Fruit fly (Drosophila melanogaster): ENCODE data around the gene CG43220.

Gene CG43220

DNA sequence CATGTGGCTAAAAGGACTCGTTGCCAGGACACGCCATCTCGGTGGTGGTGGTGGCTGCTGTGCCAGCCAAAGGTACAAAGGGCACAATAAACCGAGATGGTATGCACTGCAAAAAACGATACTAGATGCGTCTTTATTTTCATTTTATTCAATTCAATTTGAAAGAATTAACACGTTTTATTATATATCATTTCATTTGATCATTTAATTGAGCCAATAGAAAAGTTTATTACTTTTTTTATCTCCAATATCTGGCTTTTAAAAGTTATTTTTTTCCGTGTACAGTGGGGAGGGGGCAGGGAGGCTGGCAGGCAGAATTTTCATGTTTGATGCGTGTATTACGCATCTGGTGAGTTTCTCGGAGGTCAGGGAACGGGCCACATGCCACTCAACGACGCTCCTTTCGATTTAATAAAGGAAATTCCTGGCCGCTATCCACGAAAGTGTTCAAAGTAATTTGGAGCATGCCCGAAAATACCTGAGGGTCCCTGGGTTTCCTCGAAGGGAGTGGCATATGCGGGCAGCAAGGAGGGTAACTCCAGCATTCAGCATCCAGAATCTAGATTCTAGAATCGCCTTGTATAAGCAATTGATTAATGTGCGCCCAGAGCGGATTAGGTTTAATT is 27.8 kb downstream of the CG43220 start (continued):
- TF ChIP-seq CG33557 (GFP tag; optimal IDR thresholded peaks at IDR 0.05) (peak; percentile 95), maf-S (GFP tag; optimal IDR thresholded peaks at IDR 0.05) (no peak), Hr78 (GFP tag; optimal IDR thresholded peaks at IDR 0.05) (peak in 1 of 2 experiments; percentile 62), nerfin-1 (tag; optimal IDR thresholded peaks at IDR 0.05) (peak; percentile 87), jumu (GFP tag; optimal IDR thresholded peaks at IDR 0.05) (peak; percentile 72), fd3F (GFP tag; optimal IDR thresholded peaks at IDR 0.05) (peak; percentile 48), Scr (GFP tag; IDR thresholded peaks at IDR 0.05; ENCODE audit: partially characterized antibody) (no peak), gcm (GFP tag; optimal IDR thresholded peaks at IDR 0.05) (peak; percentile 90), NC2β (GFP tag; optimal IDR thresholded peaks at IDR 0.05) (peak; percentile 86), lmd (GFP tag; IDR thresholded peaks at IDR 0.05) (peak; percentile 87), CG4820 (GFP tag; optimal IDR thresholded peaks at IDR 0.05) (peak; percentile 88), oc (tag; optimal IDR thresholded peaks at IDR 0.05) (peak; percentile 80), toy (GFP tag; IDR thresholded peaks at IDR 0.05) (no peak), Hsf (GFP tag; optimal IDR thresholded peaks at IDR 0.05) (peak; percentile 81), peb (GFP tag; IDR thresholded peaks at IDR 0.05) (peak; percentile 72), CG11093 (GFP tag; IDR thresholded peaks at IDR 0.05) (peak; percentile 77), stwl (tag; optimal IDR thresholded peaks at IDR 0.05) (peak; percentile 51), CG31224 (GFP tag; IDR thresholded peaks at IDR 0.05) (peak; percentile 57), cato (GFP tag; optimal IDR thresholded peaks at IDR 0.05; ENCODE audit: borderline replicate concordance) (peak; percentile 59), CG13123 (GFP tag; optimal IDR thresholded peaks at IDR 0.05) (no peak), CG12299 (tag; optimal IDR thresholded peaks at IDR 0.05) (peak; percentile 85), ab (GFP tag; optimal IDR thresholded peaks at IDR 0.05) (peak; percentile 56), odd (GFP tag; optimal IDR thresholded peaks at IDR 0.05) (peak; percentile 80), mld (GFP tag; IDR thresholded peaks at IDR 0.05; ENCODE audit: partially characterized antibody) (no peak), grn (GFP tag; optimal IDR thresholded peaks at IDR 0.05) (peak; percentile 48), Optix (GFP tag; IDR thresholded peaks at IDR 0.05) (peak; percentile 27; the same call in 1 of the 3 replicates), pros (GFP tag; optimal IDR thresholded peaks at IDR 0.05) (peak; percentile 88), bsh (GFP tag; optimal IDR thresholded peaks at IDR 0.05) (peak in 1 of 2 experiments; percentile 95), esg (GFP tag; conservative IDR thresholded peaks at IDR 0.05) (peak; percentile 72), lbe (GFP tag; optimal IDR thresholded peaks at IDR 0.05) (no peak), hkb (optimal IDR thresholded peaks at IDR 0.05) (no peak), hkb (GFP tag; IDR thresholded peaks at IDR 0.05) (peak; percentile 89), CG15073 (GFP tag; optimal IDR thresholded peaks at IDR 0.05) (peak; percentile 71), BEAF-32 (GFP tag; optimal IDR thresholded peaks at IDR 0.05) (no peak), TFAM (GFP tag; optimal IDR thresholded peaks at IDR 0.05) (peak; percentile 73), cad (GFP tag; optimal IDR thresholded peaks at IDR 0.05) (no peak), usp (GFP tag; optimal IDR thresholded peaks at IDR 0.05) (no peak), Tbp (GFP tag; optimal IDR thresholded peaks at IDR 0.05) (no peak), CG12391 (tag; optimal IDR thresholded peaks at IDR 0.05) (peak; percentile 93), kah (GFP tag; optimal IDR thresholded peaks at IDR 0.05) (peak; percentile 79), CG2199 (GFP tag; IDR thresholded peaks at IDR 0.05) (peak; percentile 86; the same call in 2 of the 3 replicates), CG15479 (GFP tag; optimal IDR thresholded peaks at IDR 0.05) (no peak), CG12942 (GFP tag; optimal IDR thresholded peaks at IDR 0.05) (peak; percentile 75), jigr1 (GFP tag; IDR thresholded peaks at IDR 0.05) (peak; percentile 64; the same call in 1 of the 3 replicates), H15 (GFP tag; IDR thresholded peaks at IDR 0.05) (peak; percentile 82), CG12071 (GFP tag; optimal IDR thresholded peaks at IDR 0.05) (peak; percentile 73), CG34376 (GFP tag; optimal IDR thresholded peaks at IDR 0.05) (peak; percentile 81), Asciz (GFP tag; optimal IDR thresholded peaks at IDR 0.05) (peak; percentile 87), Abd-B (GFP tag; optimal IDR thresholded peaks at IDR 0.05) (peak; percentile 82), Atf3 (GFP tag; optimal IDR thresholded peaks at IDR 0.05) (peak; percentile 53)
